Worm (Caenorhabditis elegans): ENCODE measurements around the gene H23L24.1.

ce11 chrIV:8739926-8740325, 21.7 kb downstream of the H23L24.1 start, which contains the start of gene mrps-33:
- TF ChIP-seq scrt-1 (GFP tag; IDR thresholded peaks at IDR 0.05), result no peak
- no peak for TF ChIP-seq ama-1 (optimal IDR thresholded peaks at IDR 0.05)
- TF ChIP-seq sea-1 (GFP tag; conservative IDR thresholded peaks at IDR 0.05), result no peak
- no peak for TF ChIP-seq tra-4 (tag; optimal IDR thresholded peaks at IDR 0.05)
- no peak for TF ChIP-seq aly-1 (tag; optimal IDR thresholded peaks at IDR 0.05)
- no peak for TF ChIP-seq ets-7 (tag; optimal IDR thresholded peaks at IDR 0.05)
- no peak for TF ChIP-seq B0310.2 (tag; optimal IDR thresholded peaks at IDR 0.05)
- TF ChIP-seq ceh-13 (GFP tag; optimal IDR thresholded peaks at IDR 0.05), result no peak
- no peak for TF ChIP-seq pes-1 (GFP tag; IDR thresholded peaks at IDR 0.05)
- no peak for TF ChIP-seq F13C5.2 (tag; optimal IDR thresholded peaks at IDR 0.05)
- TF ChIP-seq hmbx-1 (tag; optimal IDR thresholded peaks at IDR 0.05), result no peak
